Fruit fly (Drosophila melanogaster) whole organism, prepupa: ENCODE measurements around the gene Grl36b.

Source experiments
- Blimp-1 ChIP-seq: fragments of 200-800 bp; sonication (Bioruptor generic); optimal IDR thresholded peaks from 3 replicates; lab custom pipeline; 2017; ENCODE audit warnings: missing biosample characterization, missing genetic modification characterization, mild to moderate bottlenecking, moderate library complexity, missing genetic modification reagents
- CG10631 ChIP-seq: fragments of 200-800 bp; sonication (Bioruptor generic); optimal IDR thresholded peaks from 2 replicates; lab custom pipeline; 2016; ENCODE audit warnings: missing biosample characterization, missing genetic modification characterization
- CG10669 ChIP-seq: fragments of 200-800 bp; sonication (Bioruptor generic); optimal IDR thresholded peaks from 3 replicates; lab custom pipeline; 2018; ENCODE audit warnings: missing biosample characterization, mild to moderate bottlenecking, missing genetic modification characterization, moderate library complexity
- CG11294 ChIP-seq: fragments of 200-800 bp; sonication (Bioruptor generic); IDR thresholded peaks from 2 replicates; pipeline ENCODE4 v1.3.6; 2022; ENCODE audit warnings: missing biosample characterization, missing genetic modification characterization
- CG11762 ChIP-seq: fragments of 200-800 bp; sonication (Bioruptor generic); optimal IDR thresholded peaks from 3 replicates; lab custom pipeline; 2016; ENCODE audit warnings: missing biosample characterization, missing genetic modification characterization; ENCODE audit not compliant: insufficient read depth
- CG11902 ChIP-seq: fragments of 200-800 bp; sonication (Bioruptor generic); optimal IDR thresholded peaks from 3 replicates; lab custom pipeline; 2016; ENCODE audit warnings: missing biosample characterization, missing genetic modification characterization
- CG15336 ChIP-seq: fragments of 200-800 bp; sonication (Bioruptor generic); IDR thresholded peaks from 2 replicates; pipeline ENCODE4 v1.3.6; 2022; ENCODE audit warnings: missing biosample characterization, missing genetic modification characterization
- CG1621 ChIP-seq: fragments of 200-800 bp; sonication (Bioruptor generic); optimal IDR thresholded peaks from 3 replicates; lab custom pipeline; 2018; ENCODE audit warnings: missing biosample characterization, mild to moderate bottlenecking, missing genetic modification characterization
- CG16779 ChIP-seq: fragments of 200-800 bp; sonication (Bioruptor generic); optimal IDR thresholded peaks from 3 replicates; lab custom pipeline; 2017; ENCODE audit warnings: missing biosample characterization, mild to moderate bottlenecking, missing genetic modification characterization
- CG31627 ChIP-seq: fragments of 200-800 bp; sonication (Bioruptor generic); optimal IDR thresholded peaks from 3 replicates; lab custom pipeline; 2016; ENCODE audit warnings: missing biosample characterization, missing genetic modification characterization
- CG32006 ChIP-seq: fragments of 200-800 bp; sonication (Bioruptor generic); optimal IDR thresholded peaks from 3 replicates; lab custom pipeline; 2017; ENCODE audit warnings: missing biosample characterization, mild to moderate bottlenecking, missing genetic modification characterization
- CG34406 ChIP-seq: fragments of 200-800 bp; sonication (Bioruptor generic); optimal IDR thresholded peaks from 3 replicates; lab custom pipeline; 2016; ENCODE audit warnings: missing biosample characterization, missing genetic modification characterization
- CG3919 ChIP-seq: fragments of 200-800 bp; sonication (Bioruptor generic); optimal IDR thresholded peaks from 3 replicates; lab custom pipeline; 2016; ENCODE audit warnings: missing biosample characterization, missing genetic modification characterization
- CG4318 ChIP-seq: fragments of 200-800 bp; sonication (Bioruptor generic); optimal IDR thresholded peaks from 3 replicates; lab custom pipeline; 2017; ENCODE audit warnings: missing biosample characterization, mild to moderate bottlenecking, missing genetic modification characterization
- CG6163 ChIP-seq: fragments of 200-800 bp; sonication (Bioruptor generic); IDR thresholded peaks from 3 replicates; pipeline ENCODE4 v1.3.6; 2022; ENCODE audit warnings: missing biosample characterization, missing genetic modification characterization
- CG6276 ChIP-seq: fragments of 200-800 bp; sonication (Bioruptor generic); optimal IDR thresholded peaks from 2 replicates; lab custom pipeline; 2017; ENCODE audit warnings: missing biosample characterization, mild to moderate bottlenecking, missing genetic modification characterization
- CG6792 ChIP-seq: fragments of 200-800 bp; sonication (Bioruptor generic); optimal IDR thresholded peaks from 3 replicates; lab custom pipeline; 2016; ENCODE audit warnings: missing biosample characterization, missing genetic modification characterization
- CG6808 ChIP-seq: fragments of 200-800 bp; sonication (Bioruptor generic); optimal IDR thresholded peaks from 3 replicates; lab custom pipeline; 2017; ENCODE audit warnings: missing biosample characterization, missing genetic modification characterization, mild to moderate bottlenecking, moderate library complexity, missing genetic modification reagents
- CG6854 ChIP-seq: fragments of 200-800 bp; sonication (Bioruptor generic); optimal IDR thresholded peaks from 2 replicates; lab custom pipeline; 2017; ENCODE audit warnings: missing biosample characterization, mild to moderate bottlenecking, missing genetic modification characterization
- CG7368 ChIP-seq: fragments of 200-800 bp; sonication (Bioruptor generic); optimal IDR thresholded peaks from 3 replicates; lab custom pipeline; 2016; ENCODE audit warnings: missing biosample characterization, missing genetic modification characterization
- CG8119 ChIP-seq: fragments of 200-800 bp; sonication (Bioruptor generic); IDR thresholded peaks from 3 replicates; pipeline ENCODE4 v1.3.6; 2022; ENCODE audit warnings: missing biosample characterization, missing genetic modification characterization
- CG8319 ChIP-seq: fragments of 200-800 bp; sonication (Bioruptor generic); optimal IDR thresholded peaks from 3 replicates; lab custom pipeline; 2016; ENCODE audit warnings: missing biosample characterization, missing genetic modification characterization
- CG8632 ChIP-seq: fragments of 200-800 bp; sonication (Bioruptor generic); optimal IDR thresholded peaks from 3 replicates; lab custom pipeline; 2016; ENCODE audit warnings: missing biosample characterization, missing genetic modification characterization
- CG9139 ChIP-seq: fragments of 200-800 bp; sonication (Bioruptor generic); optimal IDR thresholded peaks from 3 replicates; lab custom pipeline; 2017; ENCODE audit warnings: missing biosample characterization, mild to moderate bottlenecking, missing genetic modification characterization
- Eip75B ChIP-seq: fragments of 200-800 bp; sonication (Bioruptor generic); optimal IDR thresholded peaks from 3 replicates; lab custom pipeline; 2016; ENCODE audit warnings: missing biosample characterization, missing genetic modification characterization
- Eip78C ChIP-seq: fragments of 200-800 bp; sonication (Bioruptor generic); peaks from one replicate; lab custom pipeline; 2016; ENCODE audit warnings: missing biosample characterization, missing genetic modification characterization
- Eip93F ChIP-seq: fragments of 200-800 bp; sonication (Bioruptor generic); optimal IDR thresholded peaks from 2 replicates; lab custom pipeline; 2016; ENCODE audit warnings: missing biosample characterization, mild to moderate bottlenecking, missing genetic modification characterization
- Ets96B ChIP-seq: fragments of 200-800 bp; optimal IDR thresholded peaks from 2 replicates; lab custom pipeline; 2019; ENCODE audit warnings: missing biosample characterization, mild to moderate bottlenecking, missing genetic modification characterization, moderate library complexity
- Gug ChIP-seq: fragments of 200-800 bp; sonication (Bioruptor generic); IDR thresholded peaks from 2 replicates; pipeline ENCODE4 v1.3.6; 2022; ENCODE audit warnings: missing biosample characterization, missing genetic modification characterization
- Hr4 ChIP-seq: fragments of 200-800 bp; sonication (Bioruptor generic); optimal IDR thresholded peaks from 3 replicates; lab custom pipeline; 2016; ENCODE audit warnings: missing biosample characterization, missing genetic modification characterization
- Lpt ChIP-seq: fragments of 200-800 bp; sonication (Bioruptor generic); optimal IDR thresholded peaks from 3 replicates; lab custom pipeline; 2016; ENCODE audit warnings: missing biosample characterization, missing genetic modification characterization
- Met ChIP-seq: fragments of 200-800 bp; sonication (Bioruptor generic); optimal IDR thresholded peaks from 3 replicates; lab custom pipeline; 2016; ENCODE audit warnings: missing biosample characterization, missing genetic modification characterization
- Smox ChIP-seq: fragments of 200-800 bp; sonication (Bioruptor generic); optimal IDR thresholded peaks from 3 replicates; lab custom pipeline; 2016; ENCODE audit warnings: missing biosample characterization, missing genetic modification characterization
- Sox102F ChIP-seq: fragments of 200-800 bp; sonication (Bioruptor generic); optimal IDR thresholded peaks from 2 replicates; lab custom pipeline; 2016; ENCODE audit warnings: missing biosample characterization, mild to moderate bottlenecking, missing genetic modification characterization
- Sox14 ChIP-seq: fragments of 200-800 bp; sonication (Bioruptor generic); optimal IDR thresholded peaks from 3 replicates; lab custom pipeline; 2016; ENCODE audit warnings: missing biosample characterization, missing genetic modification characterization
- Sox15 ChIP-seq: fragments of 200-800 bp; sonication (Bioruptor generic); optimal IDR thresholded peaks from 3 replicates; lab custom pipeline; 2016; ENCODE audit warnings: missing biosample characterization, missing genetic modification characterization
- achi ChIP-seq: fragments of 200-800 bp; sonication (Bioruptor generic); optimal IDR thresholded peaks from 3 replicates; lab custom pipeline; 2016; ENCODE audit warnings: missing biosample characterization, missing genetic modification characterization
- acj6 ChIP-seq: fragments of 200-800 bp; sonication (Bioruptor generic); optimal IDR thresholded peaks from 3 replicates; lab custom pipeline; 2016; ENCODE audit warnings: missing biosample characterization, missing genetic modification characterization
- cyc ChIP-seq: fragments of 200-800 bp; sonication (Bioruptor generic); optimal IDR thresholded peaks from 3 replicates; lab custom pipeline; 2016; ENCODE audit warnings: missing biosample characterization, missing genetic modification characterization
- dsx ChIP-seq: fragments of 200-800 bp; optimal IDR thresholded peaks from 3 replicates; lab custom pipeline; 2019; ENCODE audit warnings: missing biosample characterization, mild to moderate bottlenecking, missing genetic modification characterization, moderate library complexity; ENCODE audit not compliant: poor library complexity, severe bottlenecking
- eg ChIP-seq: fragments of 200-800 bp; sonication (Bioruptor generic); IDR thresholded peaks from 3 replicates; pipeline ENCODE4 v1.3.6; 2022; ENCODE audit warnings: missing biosample characterization, missing genetic modification characterization
- esn ChIP-seq: fragments of 200-800 bp; sonication (Bioruptor generic); optimal IDR thresholded peaks from 2 replicates; lab custom pipeline; 2016; ENCODE audit warnings: missing biosample characterization, mild to moderate bottlenecking, missing genetic modification characterization, moderate library complexity
- fd59A ChIP-seq: fragments of 200-800 bp; sonication (Bioruptor generic); optimal IDR thresholded peaks from 2 replicates; lab custom pipeline; 2017; ENCODE audit warnings: missing biosample characterization, mild to moderate bottlenecking, missing genetic modification characterization, missing genetic modification reagents
- fd85E ChIP-seq: fragments of 200-800 bp; sonication (Bioruptor generic); optimal IDR thresholded peaks from 3 replicates; lab custom pipeline; 2016; ENCODE audit warnings: missing biosample characterization, missing genetic modification characterization
- fkh ChIP-seq: fragments of 200-800 bp; sonication (Bioruptor generic); optimal IDR thresholded peaks from 3 replicates; lab custom pipeline; 2017; ENCODE audit warnings: missing biosample characterization, mild to moderate bottlenecking, missing genetic modification characterization, moderate library complexity
- lz ChIP-seq: fragments of 200-800 bp; sonication (Bioruptor generic); optimal IDR thresholded peaks from 3 replicates; lab custom pipeline; 2016; ENCODE audit warnings: missing biosample characterization, missing genetic modification characterization
- net ChIP-seq: fragments of 200-800 bp; sonication (Bioruptor generic); optimal IDR thresholded peaks from 3 replicates; lab custom pipeline; 2016; ENCODE audit warnings: missing biosample characterization, missing genetic modification characterization
- pdm3 ChIP-seq: fragments of 200-800 bp; sonication (Bioruptor generic); optimal IDR thresholded peaks from 3 replicates; lab custom pipeline; 2016; ENCODE audit warnings: missing biosample characterization, missing genetic modification characterization
- salr ChIP-seq, 2 experiments: fragments of 200-800 bp; sonication (Bioruptor generic); optimal IDR thresholded peaks; 3 replicates each; lab custom pipeline; 2016 to 2018; ENCODE audit warnings: missing biosample characterization in 2 of 2, missing genetic modification characterization in 2 of 2, mild to moderate bottlenecking in 1 of 2
- spab ChIP-seq: fragments of 200-800 bp; sonication (Bioruptor generic); optimal IDR thresholded peaks from 2 replicates; lab custom pipeline; 2017; ENCODE audit warnings: missing biosample characterization, mild to moderate bottlenecking, missing genetic modification characterization, missing genetic modification reagents
- svp ChIP-seq: fragments of 200-800 bp; sonication (Bioruptor generic); peaks from one replicate; lab custom pipeline; 2016; ENCODE audit warnings: missing biosample characterization, missing genetic modification characterization
- vri ChIP-seq: fragments of 200-800 bp; sonication (Bioruptor generic); optimal IDR thresholded peaks from 3 replicates; lab custom pipeline; 2016; ENCODE audit warnings: missing biosample characterization, mild to moderate bottlenecking, missing genetic modification characterization

Grl36b gene

dm6 chr2L:18148552-18149219, 23.1 kb upstream of the Grl36b start:
- TF ChIP-seq eg (GFP tag; lab: Robert Waterston, UW) (no peak), Eip78C (GFP tag; lab: Kevin White, UChicago) (peak; percentile 33), acj6 (peak; percentile 34), esn (GFP tag; lab: Kevin White, UChicago) (peak; percentile 12), Lpt (GFP tag; lab: Kevin White, UChicago) (no peak), CG6854 (peak; percentile 17), Eip93F (GFP tag; lab: Kevin White, UChicago) (peak; percentile 45), Smox (GFP tag; lab: Kevin White, UChicago) (no peak), dsx (GFP tag; lab: Kevin White, UChicago) (no peak), lz (no peak), Ets96B (no peak), CG3919 (GFP tag; lab: Kevin White, UChicago) (no peak), Blimp-1 (GFP tag; lab: Kevin White, UChicago) (no peak), CG32006 (no peak), CG15336 (GFP tag; lab: Robert Waterston, UW) (no peak), Gug (no peak), fd85E (GFP tag; lab: Kevin White, UChicago) (no peak), svp (peak; percentile 48), CG1621 (tag; lab: Kevin White, UChicago) (no peak), Met (peak; percentile 5), CG16779 (tag; lab: Kevin White, UChicago) (peak; percentile 54), CG6276 (GFP tag; lab: Kevin White, UChicago) (peak; percentile 4), CG6163 (no peak), Eip75B (GFP tag; lab: Kevin White, UChicago) (no peak), CG9139 (GFP tag; lab: Kevin White, UChicago) (no peak), achi (GFP tag; lab: Kevin White, UChicago) (no peak), CG4318 (GFP tag; lab: Kevin White, UChicago) (no peak), CG8632 (GFP tag; lab: Kevin White, UChicago) (no peak), CG10631 (GFP tag; lab: Kevin White, UChicago) (no peak), CG8119 (GFP tag; lab: Robert Waterston, UW) (no peak), fkh (GFP tag; lab: Kevin White, UChicago) (peak; percentile 97), spab (peak; percentile 12), CG10669 (peak; percentile 34), CG11902 (GFP tag; lab: Kevin White, UChicago) (no peak), CG8319 (GFP tag; lab: Kevin White, UChicago) (no peak), net (GFP tag; lab: Kevin White, UChicago) (no peak), salr (GFP tag; optimal IDR thresholded peaks at IDR 0.05; lab: Kevin White, UChicago) (no peak), Hr4 (GFP tag; lab: Kevin White, UChicago) (no peak), Sox102F (GFP tag; lab: Kevin White, UChicago) (no peak), CG34406 (GFP tag; lab: Kevin White, UChicago) (no peak), cyc (GFP tag; lab: Kevin White, UChicago) (no peak), CG6792 (no peak), CG31627 (GFP tag; lab: Kevin White, UChicago) (no peak), CG6808 (GFP tag; lab: Kevin White, UChicago) (peak; percentile 30), vri (GFP tag; lab: Kevin White, UChicago) (peak; percentile 91), fd59A (GFP tag; lab: Kevin White, UChicago) (no peak), CG7368 (no peak), CG11294 (GFP tag; lab: Robert Waterston, UW) (no peak), CG11762 (no peak), pdm3 (GFP tag; lab: Kevin White, UChicago) (no peak), Sox15 (GFP tag; lab: Kevin White, UChicago) (no peak), Sox14 (GFP tag; lab: Kevin White, UChicago) (no peak)
